Worm (Caenorhabditis elegans): Measurements from ENCODE around the gene C43F9.7.

Gene C43F9.7

ce11 chrIV:10599983-10600382, 6.5 kb upstream of the C43F9.7 start, which contains the start of gene R09H10.1:
Gene R09H10.1 (plus strand): TSS chrIV:10600283.
- TF ChIP-seq nhr-28 (tag; optimal IDR thresholded peaks at IDR 0.05) (no peak), nhr-85 (tag) (no peak), nhr-77 (tag; optimal IDR thresholded peaks at IDR 0.05) (no peak), skn-1 (tag; optimal IDR thresholded peaks at IDR 0.05) (no peak), hlh-4 (tag; optimal IDR thresholded peaks at IDR 0.05) (no peak)

ce11 chrIV:10596505-10596904, 3.0 kb upstream of the C43F9.7 start, which contains the start of gene C43F9.11:
Gene C43F9.11 (plus strand): TSS chrIV:10596805.
- TF ChIP-seq pag-3 (tag; optimal IDR thresholded peaks at IDR 0.05; ENCODE audit: borderline replicate concordance, insufficient read depth): no peak
- TF ChIP-seq snpc-4 (tag; optimal IDR thresholded peaks at IDR 0.05): no peak

- TF ChIP-seq mab-9 (GFP tag; IDR thresholded peaks at IDR 0.05) (no peak), ceh-88 (GFP tag; IDR thresholded peaks at IDR 0.05) (no peak), lin-15B (tag; optimal IDR thresholded peaks at IDR 0.05) (no peak), elt-2 (tag; optimal IDR thresholded peaks at IDR 0.05) (no peak), dsc-1 (tag; optimal IDR thresholded peaks at IDR 0.05) (no peak), unc-98 (GFP tag; IDR thresholded peaks at IDR 0.05) (no peak), zag-1 (tag; optimal IDR thresholded peaks at IDR 0.05) (no peak), ceh-8 (GFP tag; optimal IDR thresholded peaks at IDR 0.05) (no peak), snpc-4 (tag; optimal IDR thresholded peaks at IDR 0.05) (no peak), aly-2 (tag; optimal IDR thresholded peaks at IDR 0.05) (no peak), ceh-63 (GFP tag; optimal IDR thresholded peaks at IDR 0.05) (no peak), lin-13 (GFP tag; optimal IDR thresholded peaks at IDR 0.05) (no peak), ama-1 (optimal IDR thresholded peaks at IDR 0.05) (no peak), nhr-71 (tag; optimal IDR thresholded peaks at IDR 0.05) (no peak), snu-23 (GFP tag; optimal IDR thresholded peaks at IDR 0.05) (no peak), sup-37 (GFP tag; optimal IDR thresholded peaks at IDR 0.05) (no peak)
Observed at ce11 chrIV:10590649-10591048, 2.8 kb downstream of the C43F9.7 start, which contains the start of the genes C43F9.5 and nkb-2. Gene C43F9.5 (minus strand): TSS chrIV:10590749. Gene nkb-2 (plus strand): TSS chrIV:10590925.

ce11 chrIV:10589072-10589471, 4.4 kb downstream of the C43F9.7 start, which contains the start of gene C43F9.4:
Gene C43F9.4 (minus strand): TSS chrIV:10589172.
- TF ChIP-seq nhr-85 (tag): no peak
- no peak for TF ChIP-seq mdl-1 (tag; optimal IDR thresholded peaks at IDR 0.05)
- no peak for TF ChIP-seq swsn-7 (tag; optimal IDR thresholded peaks at IDR 0.05)
- no peak for TF ChIP-seq unc-62 (GFP tag; optimal IDR thresholded peaks at IDR 0.05)
- TF ChIP-seq nhr-77 (tag; optimal IDR thresholded peaks at IDR 0.05): no peak

- TF ChIP-seq nhr-77 (tag; optimal IDR thresholded peaks at IDR 0.05) (no peak), pag-3 (tag; optimal IDR thresholded peaks at IDR 0.05; ENCODE audit: borderline replicate concordance, insufficient read depth) (no peak), ces-1 (GFP tag; optimal IDR thresholded peaks at IDR 0.05) (no peak), efl-1 (optimal IDR thresholded peaks at IDR 0.05) (no peak), efl-1 (GFP tag; optimal IDR thresholded peaks at IDR 0.05 in 1 of 2) (no peak), fkh-8 (tag; optimal IDR thresholded peaks at IDR 0.05) (no peak), ceh-90 (tag; optimal IDR thresholded peaks at IDR 0.05) (no peak), nhr-28 (tag; optimal IDR thresholded peaks at IDR 0.05) (no peak), elt-2 (tag; optimal IDR thresholded peaks at IDR 0.05) (no peak), hpl-2 (GFP tag; optimal IDR thresholded peaks at IDR 0.05) (no peak), swsn-7 (tag; optimal IDR thresholded peaks at IDR 0.05) (no peak), C16A3.4 (tag; optimal IDR thresholded peaks at IDR 0.05) (no peak), irx-1 (tag; optimal IDR thresholded peaks at IDR 0.05) (no peak), hlh-4 (tag; optimal IDR thresholded peaks at IDR 0.05) (no peak), ama-1 (optimal IDR thresholded peaks at IDR 0.05) (no peak), unc-130 (tag; optimal IDR thresholded peaks at IDR 0.05) (no peak), nhr-85 (tag) (no peak), lin-13 (GFP tag; optimal IDR thresholded peaks at IDR 0.05) (no peak), ceh-88 (GFP tag; IDR thresholded peaks at IDR 0.05) (no peak), nhr-47 (tag; optimal IDR thresholded peaks at IDR 0.05) (no peak), unc-98 (GFP tag; IDR thresholded peaks at IDR 0.05) (no peak)
Observed at ce11 chrIV:10584237-10584636, 9.2 kb downstream of the C43F9.7 start, which contains the start of gene oac-8. Gene oac-8 (plus strand): TSS chrIV:10584537.
